Worm (Caenorhabditis elegans): ENCODE measurements around the gene slc-17.1.

slc-17.1 gene

DNA sequence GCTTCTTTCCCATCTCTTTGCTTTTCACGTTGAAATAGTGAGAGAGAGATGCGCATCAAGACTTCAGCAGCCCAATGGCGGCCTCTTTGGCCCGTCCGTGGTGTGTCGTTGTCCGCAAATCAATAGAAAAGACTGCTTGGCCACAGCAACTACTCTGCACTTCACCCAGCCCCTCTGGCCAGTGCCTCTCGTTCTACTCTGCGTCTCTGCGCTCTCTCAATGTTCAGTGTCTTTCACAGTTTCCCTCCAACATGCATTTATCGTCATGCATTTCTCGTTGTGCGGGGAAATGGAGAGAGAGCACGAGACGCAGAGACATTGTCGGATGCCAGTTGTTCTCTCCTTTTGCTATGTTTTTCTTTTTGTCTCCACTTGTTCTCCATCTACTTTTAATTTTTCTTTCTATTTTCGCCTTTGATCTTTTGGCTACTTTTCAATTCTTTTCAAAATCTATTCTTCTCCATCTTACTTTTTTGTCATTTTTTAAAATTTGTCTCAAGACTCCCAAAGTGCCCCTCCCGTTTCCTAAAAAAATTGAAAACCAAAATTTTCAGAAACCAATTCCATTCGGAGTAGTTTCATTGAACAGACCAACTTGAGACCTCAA is 48.9 kb upstream of the slc-17.1 start, which contains the start of gene nhr-1 (continued):
- TF ChIP-seq madf-2 (tag; optimal IDR thresholded peaks at IDR 0.05) (peak; percentile 43), nhr-11 (tag; optimal IDR thresholded peaks at IDR 0.05) (no peak), pqm-1 (tag; optimal IDR thresholded peaks at IDR 0.05) (peak; percentile 54), C08G9.2 (tag; optimal IDR thresholded peaks at IDR 0.05) (peak; percentile 42), lin-11 (tag; optimal IDR thresholded peaks at IDR 0.05) (no peak), gmeb-2 (tag; optimal IDR thresholded peaks at IDR 0.05) (no peak), pha-2 (tag; optimal IDR thresholded peaks at IDR 0.05) (peak; percentile 52), ceh-48 (tag; optimal IDR thresholded peaks at IDR 0.05) (peak; percentile 83), ceh-6 (GFP tag; optimal IDR thresholded peaks at IDR 0.05) (no peak), rnt-1 (tag; optimal IDR thresholded peaks at IDR 0.05) (peak; percentile 89), ceh-30 (tag; optimal IDR thresholded peaks at IDR 0.05) (no peak), hlh-15 (tag; optimal IDR thresholded peaks at IDR 0.05) (no peak), hlh-6 (tag; optimal IDR thresholded peaks at IDR 0.05) (peak; percentile 22), unc-3 (GFP tag; conservative IDR thresholded peaks at IDR 0.05) (no peak), unc-3 (tag; optimal IDR thresholded peaks at IDR 0.05) (no peak), ceh-24 (tag; optimal IDR thresholded peaks at IDR 0.05) (no peak), lim-6 (tag; optimal IDR thresholded peaks at IDR 0.05) (peak; percentile 52), elt-4 (tag; optimal IDR thresholded peaks at IDR 0.05) (no peak), ets-4 (tag; optimal IDR thresholded peaks at IDR 0.05) (peak; percentile 6), ceh-45 (GFP tag; IDR thresholded peaks at IDR 0.05) (no peak), unc-86 (tag; optimal IDR thresholded peaks at IDR 0.05) (no peak), eyg-1 (tag; optimal IDR thresholded peaks at IDR 0.05) (no peak), npax-4 (tag; optimal IDR thresholded peaks at IDR 0.05) (no peak), sdc-2 (tag; optimal IDR thresholded peaks at IDR 0.05) (peak; percentile 82), fax-1 (tag; optimal IDR thresholded peaks at IDR 0.05) (peak; percentile 28), dve-1 (tag; optimal IDR thresholded peaks at IDR 0.05) (peak; percentile 40), ceh-18 (tag; optimal IDR thresholded peaks at IDR 0.05) (peak; percentile 98), nfya-1 (tag; optimal IDR thresholded peaks at IDR 0.05) (peak; percentile 95)

- TF ChIP-seq ceh-14 (tag; optimal IDR thresholded peaks at IDR 0.05) (no peak), tbx-2 (tag; optimal IDR thresholded peaks at IDR 0.05) (no peak), unc-42 (tag; optimal IDR thresholded peaks at IDR 0.05) (no peak), dmd-4 (tag; optimal IDR thresholded peaks at IDR 0.05; ENCODE audit: borderline replicate concordance) (no peak), lim-6 (tag; optimal IDR thresholded peaks at IDR 0.05) (no peak), T23F11.4 (GFP tag; optimal IDR thresholded peaks at IDR 0.05) (no peak), sox-4 (tag; optimal IDR thresholded peaks at IDR 0.05) (no peak), ceh-24 (tag; optimal IDR thresholded peaks at IDR 0.05) (no peak), ahr-1 (tag; optimal IDR thresholded peaks at IDR 0.05) (no peak)
Observed at ce11 chrX:17510523-17510922, 45.8 kb upstream of the slc-17.1 start.

ce11 chrX:17509048-17509776 is 44.5 kb upstream of the slc-17.1 start:
- peak; percentile 65 for TF ChIP-seq elt-2 (tag; optimal IDR thresholded peaks at IDR 0.05)
- peak; percentile 62 for TF ChIP-seq dve-1 (tag; optimal IDR thresholded peaks at IDR 0.05)
- TF ChIP-seq madf-2 (tag; optimal IDR thresholded peaks at IDR 0.05), result no peak

DNA sequence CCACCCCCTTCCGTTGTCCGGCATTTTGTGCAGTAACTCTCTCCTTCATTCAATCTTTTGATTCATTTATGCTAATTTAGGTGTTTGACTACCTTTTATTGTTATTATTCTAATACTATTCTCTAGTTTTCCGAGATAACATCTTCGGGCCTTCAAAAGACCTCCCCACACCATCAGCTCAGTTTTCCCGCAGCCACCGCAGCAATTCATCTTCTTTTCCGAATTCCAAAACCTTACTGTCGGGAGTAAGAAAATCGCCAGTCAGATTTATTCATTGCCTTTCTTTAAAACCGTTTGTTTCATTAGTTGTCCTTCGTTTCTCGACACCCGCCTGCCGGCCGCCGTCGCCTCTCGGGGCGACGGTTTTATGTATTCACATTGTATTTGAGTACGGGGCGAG is 43.4 kb upstream of the slc-17.1 start:
- TF ChIP-seq elt-2 (tag; optimal IDR thresholded peaks at IDR 0.05) (no peak), ama-1 (optimal IDR thresholded peaks at IDR 0.05) (no peak), pha-2 (tag; optimal IDR thresholded peaks at IDR 0.05) (no peak), pat-9 (tag; optimal IDR thresholded peaks at IDR 0.05) (no peak)
